Worm (Caenorhabditis elegans) whole organism, late embryonic: ENCODE measurements around the gene fbxb-108.

Experiments used
- C38D4.7 ChIP-seq: fragments of 200-800 bp; sonication (Bioruptor generic); optimal IDR thresholded peaks from 2 replicates; lab custom pipeline; 2018; ENCODE audit warnings: mild to moderate bottlenecking, missing genetic modification characterization, moderate library complexity, missing compliant biosample characterization
- K09A11.1 ChIP-seq: sonication (generic microtip); optimal IDR thresholded peaks from 2 replicates; lab custom pipeline; 2017; ENCODE audit warnings: antibody characterized with exemption, mild to moderate bottlenecking, missing genetic modification characterization, missing compliant biosample characterization; ENCODE audit not compliant: insufficient read depth
- Y22D7AL.16 ChIP-seq: sonication (generic microtip); optimal IDR thresholded peaks from 2 replicates; lab custom pipeline; 2016; ENCODE audit warnings: missing genetic modification characterization, missing compliant biosample characterization
- ahr-1 ChIP-seq: sonication (generic microtip); optimal IDR thresholded peaks from 2 replicates; lab custom pipeline; 2016; ENCODE audit warnings: missing genetic modification characterization, missing compliant biosample characterization
- ama-1 ChIP-seq: fragments of 150-350 bp; optimal IDR thresholded peaks from 2 replicates; lab custom pipeline; 2014
- ceh-14 ChIP-seq: sonication (generic microtip); optimal IDR thresholded peaks from 2 replicates; lab custom pipeline; 2016; ENCODE audit warnings: missing genotype, missing genetic modification characterization, missing compliant biosample characterization
- ceh-19 ChIP-seq: fragments of 200-800 bp; sonication (Bioruptor generic); optimal IDR thresholded peaks from 2 replicates; lab custom pipeline; 2018; ENCODE audit warnings: mild to moderate bottlenecking, missing genetic modification characterization, missing compliant biosample characterization
- ceh-2 ChIP-seq: sonication (generic microtip); optimal IDR thresholded peaks from 2 replicates; lab custom pipeline; 2016; ENCODE audit warnings: missing genotype, missing genetic modification characterization, missing compliant biosample characterization
- ceh-22 ChIP-seq: sonication (generic microtip); optimal IDR thresholded peaks from 2 replicates; lab custom pipeline; 2017; ENCODE audit warnings: missing biosample characterization, missing genetic modification characterization
- ceh-34 ChIP-seq: sonication (generic microtip); optimal IDR thresholded peaks from 2 replicates; lab custom pipeline; 2016; ENCODE audit warnings: mild to moderate bottlenecking, missing genetic modification characterization, missing compliant biosample characterization
- ceh-48 ChIP-seq: sonication (generic microtip); optimal IDR thresholded peaks from 2 replicates; lab custom pipeline; 2016; ENCODE audit warnings: missing genetic modification characterization, inconsistent platforms, missing compliant biosample characterization
- ceh-6 ChIP-seq: fragments of 200-800 bp; sonication (Bioruptor generic); optimal IDR thresholded peaks from 2 replicates; lab custom pipeline; 2018; ENCODE audit warnings: mild to moderate bottlenecking, missing genetic modification characterization, missing compliant biosample characterization
- che-1 ChIP-seq: sonication (generic microtip); optimal IDR thresholded peaks from 2 replicates; lab custom pipeline; 2016; ENCODE audit warnings: mild to moderate bottlenecking, missing genetic modification characterization, missing compliant biosample characterization
- dmd-4 ChIP-seq: sonication (generic microtip); optimal IDR thresholded peaks from 2 replicates; lab custom pipeline; 2016; ENCODE audit warnings: borderline replicate concordance, missing genetic modification characterization, missing compliant biosample characterization
- dve-1 ChIP-seq: sonication (generic microtip); optimal IDR thresholded peaks from 2 replicates; lab custom pipeline; 2017; ENCODE audit warnings: antibody characterized with exemption, mild to moderate bottlenecking, missing genetic modification characterization, missing compliant biosample characterization
- elt-2 ChIP-seq: sonication (generic microtip); optimal IDR thresholded peaks from 2 replicates; lab custom pipeline; 2016; ENCODE audit warnings: missing genetic modification reagents, missing genetic modification characterization, missing compliant biosample characterization
- ets-4 ChIP-seq: sonication (generic microtip); optimal IDR thresholded peaks from 2 replicates; lab custom pipeline; 2016; ENCODE audit warnings: missing genetic modification characterization, missing compliant biosample characterization
- fkh-10 ChIP-seq: fragments of 150-350 bp; optimal IDR thresholded peaks from 2 replicates; lab custom pipeline; 2014; ENCODE audit warnings: missing biosample characterization, missing genetic modification reagents, missing genetic modification characterization
- fkh-6 ChIP-seq: sonication (generic microtip); optimal IDR thresholded peaks from 2 replicates; lab custom pipeline; 2016; ENCODE audit warnings: missing genetic modification characterization, missing compliant biosample characterization
- hlh-30 ChIP-seq: sonication (generic microtip); optimal IDR thresholded peaks from 2 replicates; lab custom pipeline; 2017; ENCODE audit warnings: antibody characterized with exemption, missing genetic modification characterization, missing compliant biosample characterization; ENCODE audit not compliant: insufficient read depth
- hlh-6 ChIP-seq: sonication (generic microtip); optimal IDR thresholded peaks from 2 replicates; lab custom pipeline; 2016; ENCODE audit warnings: missing genotype, missing genetic modification characterization, missing compliant biosample characterization
- nfya-1 ChIP-seq: sonication (generic microtip); optimal IDR thresholded peaks from 2 replicates; lab custom pipeline; 2017; ENCODE audit warnings: missing genetic modification characterization, mild to moderate bottlenecking, missing compliant biosample characterization, antibody characterized with exemption, moderate library complexity
- nhr-11 ChIP-seq: fragments of 150-350 bp; optimal IDR thresholded peaks from 2 replicates; lab custom pipeline; 2014; ENCODE audit warnings: missing biosample characterization, missing genetic modification characterization
- pag-3 ChIP-seq: sonication (generic microtip); optimal IDR thresholded peaks from 2 replicates; lab custom pipeline; 2016; ENCODE audit warnings: missing compliant biosample characterization, missing genetic modification characterization, borderline replicate concordance
- pqm-1 ChIP-seq: sonication (generic microtip); optimal IDR thresholded peaks from 2 replicates; lab custom pipeline; 2016; ENCODE audit warnings: missing genetic modification characterization, missing compliant biosample characterization
- pros-1 ChIP-seq: fragments of 150-350 bp; optimal IDR thresholded peaks from 2 replicates; lab custom pipeline; 2014; ENCODE audit warnings: missing biosample characterization, missing genetic modification reagents, missing genetic modification characterization
- ref-2 ChIP-seq: sonication (generic microtip); optimal IDR thresholded peaks from 2 replicates; lab custom pipeline; 2016; ENCODE audit warnings: missing genetic modification characterization, missing compliant biosample characterization
- rnt-1 ChIP-seq: sonication (generic microtip); optimal IDR thresholded peaks from 2 replicates; lab custom pipeline; 2016; ENCODE audit warnings: missing genetic modification characterization, missing compliant biosample characterization
- sdc-2 ChIP-seq: sonication (generic microtip); optimal IDR thresholded peaks from 2 replicates; lab custom pipeline; 2016; ENCODE audit warnings: missing genotype, missing genetic modification characterization, missing compliant biosample characterization
- sox-2 ChIP-seq: fragments of 200-800 bp; sonication (Bioruptor generic); IDR thresholded peaks from 2 replicates; pipeline ENCODE4 v1.3.6; 2022; ENCODE audit warnings: missing genetic modification reagents, missing genetic modification characterization, missing compliant biosample characterization
- tbx-2 ChIP-seq: sonication (generic microtip); optimal IDR thresholded peaks from 2 replicates; lab custom pipeline; 2016; ENCODE audit warnings: missing genetic modification characterization, missing compliant biosample characterization
- unc-42 ChIP-seq: sonication (generic microtip); optimal IDR thresholded peaks from 2 replicates; lab custom pipeline; 2016; ENCODE audit warnings: missing genotype, missing genetic modification characterization, missing compliant biosample characterization
- unc-86 ChIP-seq: sonication (generic microtip); optimal IDR thresholded peaks from 2 replicates; lab custom pipeline; 2016; ENCODE audit warnings: missing genetic modification characterization, missing compliant biosample characterization
- ztf-16 ChIP-seq: sonication (generic microtip); optimal IDR thresholded peaks from 2 replicates; lab custom pipeline; 2017; ENCODE audit warnings: missing genetic modification characterization, missing compliant biosample characterization

The fbxb-108 gene

ce11 chrII:2785787-2786186, 21.0 kb downstream of the fbxb-108 start:
- TF ChIP-seq hlh-6 (tag; lab: Kevin White, UChicago): peak; percentile 10
- TF ChIP-seq nhr-11 (tag; lab: Kevin White, UChicago): no peak
- no peak for TF ChIP-seq ceh-22 (tag; lab: Kevin White, UChicago)
- TF ChIP-seq dve-1 (tag; lab: Kevin White, UChicago): no peak
- no peak for TF ChIP-seq sox-2 (GFP tag; lab: Robert Waterston, UW)
- TF ChIP-seq pros-1: no peak

DNA sequence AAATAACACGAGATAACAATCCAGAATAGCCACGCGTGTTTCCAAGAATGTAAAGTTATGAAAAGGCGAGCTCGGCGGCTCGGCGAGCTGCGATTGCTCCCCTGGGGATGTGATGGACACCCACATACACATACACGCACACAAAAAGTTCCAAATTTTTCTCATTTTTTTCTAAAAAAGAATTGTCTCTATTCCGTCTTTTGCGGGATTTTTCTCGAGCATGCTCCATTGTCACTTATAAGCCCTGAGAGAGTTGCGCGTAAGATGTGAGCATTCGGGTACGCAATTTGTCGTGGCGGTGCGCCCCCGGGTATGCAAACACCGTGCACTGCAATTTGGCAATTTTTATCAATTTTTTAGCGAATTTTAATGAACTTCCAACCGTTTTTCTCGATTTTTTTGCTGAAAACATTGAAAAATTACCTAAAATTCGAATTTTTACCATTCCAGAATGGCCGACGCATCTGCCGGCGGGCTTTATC, 22.3 kb downstream of the fbxb-108 start, which contains the start of the genes F08D12.12 and srpa-72:
Gene F08D12.12, minus strand, starts transcription at position 51 of the 482 bp plus-strand sequence.
Gene srpa-72, plus strand, starts transcription at position 451 of the 482 bp plus-strand sequence.
- no peak for TF ChIP-seq sox-2 (GFP tag; lab: Robert Waterston, UW)
- TF ChIP-seq unc-86: no peak
- no peak for TF ChIP-seq Y22D7AL.16 (tag; lab: Kevin White, UChicago)
- no peak for TF ChIP-seq hlh-30 (tag; lab: Kevin White, UChicago)
- TF ChIP-seq fkh-6: no peak
- TF ChIP-seq rnt-1 (tag; lab: Kevin White, UChicago): no peak
- TF ChIP-seq unc-42 (tag; lab: Kevin White, UChicago): no peak
- no peak for TF ChIP-seq nfya-1 (tag; lab: Kevin White, UChicago)
- TF ChIP-seq ceh-6 (GFP tag; lab: Kevin White, UChicago): no peak
- no peak for TF ChIP-seq pqm-1 (tag; lab: Kevin White, UChicago)

- TF ChIP-seq hlh-6 (tag; lab: Kevin White, UChicago) (no peak), ref-2 (tag; lab: Kevin White, UChicago) (no peak), C38D4.7 (no peak), ceh-14 (tag; lab: Kevin White, UChicago) (no peak), ceh-34 (no peak), ceh-2 (tag; lab: Kevin White, UChicago) (no peak), Y22D7AL.16 (tag; lab: Kevin White, UChicago) (no peak), pros-1 (no peak), che-1 (tag; lab: Kevin White, UChicago) (no peak), ztf-16 (tag; lab: Kevin White, UChicago) (no peak), elt-2 (tag; lab: Kevin White, UChicago) (no peak), ceh-6 (GFP tag; lab: Kevin White, UChicago) (no peak), pqm-1 (tag; lab: Kevin White, UChicago) (no peak), unc-86 (no peak)
- TF ChIP-seq, all 69 proteins: peak for 0
Measured at ce11 chrII:2787849-2788248, 23.1 kb downstream of the fbxb-108 start.

DNA sequence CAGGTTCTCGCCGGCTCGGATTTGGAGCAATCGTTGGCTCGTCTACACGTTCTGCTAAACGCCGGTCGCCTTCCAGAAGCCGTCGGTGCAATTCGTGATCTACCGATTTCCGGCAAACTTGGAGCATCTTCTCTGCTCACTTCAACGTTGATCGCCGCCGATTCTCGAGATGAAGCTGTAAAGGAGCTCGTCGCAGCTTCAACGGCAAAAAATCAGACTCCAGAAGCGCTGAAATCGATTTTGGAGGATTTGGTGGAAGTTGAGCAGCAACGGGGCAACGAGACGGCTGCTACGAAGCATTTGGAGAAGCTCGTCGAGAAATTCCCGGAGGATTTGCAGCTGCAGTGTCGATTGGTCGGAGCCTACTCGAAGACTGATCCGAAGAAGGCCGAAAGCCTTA, 26.9 kb downstream of the fbxb-108 start:
- TF ChIP-seq ceh-19 (GFP tag; lab: Kevin White, UChicago) (no peak), fkh-10 (GFP tag; lab: Kevin White, UChicago) (no peak), ceh-34 (no peak), dmd-4 (tag; lab: Kevin White, UChicago) (no peak), ets-4 (tag; lab: Kevin White, UChicago) (no peak), dve-1 (tag; lab: Kevin White, UChicago) (no peak), elt-2 (tag; lab: Kevin White, UChicago) (no peak), K09A11.1 (no peak), sdc-2 (tag; lab: Kevin White, UChicago) (no peak), tbx-2 (tag; lab: Kevin White, UChicago) (no peak), ceh-48 (tag; lab: Kevin White, UChicago) (no peak), che-1 (tag; lab: Kevin White, UChicago) (no peak), ahr-1 (tag; lab: Kevin White, UChicago) (no peak), ama-1 (lab: Kevin White, UChicago) (no peak), pag-3 (tag; lab: Kevin White, UChicago) (no peak)
